Fruit fly (Drosophila melanogaster) whole organism: ENCODE data around the gene Sgt1.

Experiments
- EcR ChIP-seq, 2 experiments: fragments of >200 bp; optimal IDR thresholded peaks; 2 replicates each; lab custom pipeline; 2017; ENCODE audit warnings: missing biosample characterization in 2 of 2, missing genetic modification characterization in 2 of 2, missing genetic modification reagents in 2 of 2
- psq ChIP-seq: fragments of >200 bp; optimal IDR thresholded peaks from 2 replicates; lab custom pipeline; 2017
- usp ChIP-seq: fragments of >200 bp; optimal IDR thresholded peaks from 2 replicates; lab custom pipeline; 2017; ENCODE audit warnings: missing biosample characterization, missing genetic modification characterization, mixed read lengths

dm6 chr3R:8261634-8262033 lies 43.4 kb downstream of the Sgt1 start:
- no peak for TF ChIP-seq psq (lab: Kevin White, UChicago)
- no peak for TF ChIP-seq usp (GFP tag; lab: Kevin White, UChicago)
- TF ChIP-seq EcR (GFP tag; optimal IDR thresholded peaks at IDR 0.05; lab: Kevin White, UChicago) = no peak
